Fruit fly (Drosophila melanogaster) whole organism, adult: ENCODE results near the gene sle.

Experiments
- CG7101 ChIP-seq: fragments of 200-800 bp; sonication (Bioruptor generic); optimal IDR thresholded peaks from 2 replicates; lab custom pipeline; 2018; ENCODE audit warnings: missing biosample characterization, mild to moderate bottlenecking, missing genetic modification characterization, moderate library complexity
- Crg-1 ChIP-seq: fragments of 200-800 bp; sonication (Bioruptor generic); optimal IDR thresholded peaks from 2 replicates; lab custom pipeline; 2016; ENCODE audit warnings: missing biosample characterization, missing genetic modification characterization
- Hr96 ChIP-seq: fragments of 200-800 bp; sonication (Bioruptor generic); optimal IDR thresholded peaks from 2 replicates; lab custom pipeline; 2016; ENCODE audit warnings: missing biosample characterization, missing genetic modification characterization
- kay ChIP-seq: fragments of 200-800 bp; sonication (Bioruptor generic); peaks from one replicate; lab custom pipeline; 2016; ENCODE audit warnings: missing biosample characterization, missing genetic modification characterization, borderline replicate concordance

DNA sequence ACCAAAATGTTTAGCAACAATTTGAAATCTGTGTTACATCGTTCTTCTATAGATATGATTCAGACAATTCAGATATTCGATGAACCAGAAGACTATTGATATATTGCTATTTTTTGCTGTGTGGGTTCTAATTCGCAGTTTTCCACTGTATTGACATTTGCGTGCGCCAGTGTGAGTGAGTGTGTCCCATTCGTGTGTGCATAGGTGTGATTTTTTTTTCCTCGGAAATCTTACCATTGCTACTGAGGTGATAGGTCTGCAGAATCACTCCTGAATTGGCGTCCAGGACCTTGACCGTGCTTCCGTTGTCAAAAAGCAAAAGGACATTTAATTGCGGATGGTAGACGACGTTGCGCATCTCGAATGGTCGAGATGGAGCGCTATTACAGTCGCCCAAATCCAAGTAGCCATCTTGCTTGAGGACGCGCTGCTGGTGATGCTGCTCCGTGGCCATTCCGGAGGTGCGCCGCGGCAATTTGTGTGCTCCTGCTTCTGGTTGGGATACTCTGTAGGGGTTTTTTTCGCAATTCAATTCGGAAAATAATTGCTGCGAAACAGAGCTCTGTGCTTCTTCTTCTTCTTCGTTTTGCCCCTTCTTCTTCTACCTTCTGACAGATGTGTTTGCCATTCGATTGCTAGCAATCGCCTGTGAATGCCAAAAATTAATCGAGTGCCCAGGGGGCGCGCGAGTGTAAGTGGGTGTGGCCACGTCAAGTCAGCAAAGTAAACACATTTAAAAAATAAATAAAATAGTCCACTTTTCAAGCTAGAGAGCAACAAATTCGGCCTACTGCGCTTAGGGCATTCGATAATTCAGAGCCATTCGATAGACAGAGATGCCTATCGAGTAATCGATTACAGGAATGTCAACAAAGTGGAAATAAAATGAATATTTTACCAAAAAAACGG lies 1.9 kb upstream of the sle start, which contains the start of the genes Bruce and CG12818:
- TF ChIP-seq kay: no peak
- TF ChIP-seq CG7101 (tag; lab: Kevin White, UChicago): peak; percentile 20
- TF ChIP-seq Crg-1 (GFP tag; lab: Kevin White, UChicago): peak; percentile 20
- TF ChIP-seq Hr96 (GFP tag; lab: Kevin White, UChicago): no peak
